Fruit fly (Drosophila melanogaster) whole organism, adult: ENCODE data around the gene Cul5.

Experiments used
- cic ChIP-seq: fragments of 200-800 bp; sonication (Bioruptor generic); optimal IDR thresholded peaks from 2 replicates; lab custom pipeline; 2017; ENCODE audit warnings: missing biosample characterization, mild to moderate bottlenecking, missing genetic modification characterization, moderate library complexity

The Cul5 gene

DNA sequence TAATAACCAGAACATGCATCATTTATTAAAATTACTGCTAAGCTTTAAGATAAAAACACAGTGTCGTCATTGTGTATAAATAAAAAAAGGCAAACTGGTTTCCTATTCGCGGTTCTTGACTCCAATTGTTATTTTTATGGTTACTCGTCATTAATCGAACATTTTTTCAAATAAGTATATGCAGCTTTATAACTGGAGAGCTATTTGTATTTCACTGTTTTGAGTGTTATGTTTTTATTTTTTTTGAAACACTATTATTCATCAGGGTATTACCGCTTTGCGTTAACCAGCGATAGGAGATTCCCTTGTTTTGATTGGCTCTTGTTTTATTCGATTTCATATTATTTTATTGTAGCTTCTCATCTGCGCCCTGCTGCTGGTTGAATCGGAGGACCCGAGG lies 51.6 kb downstream of the Cul5 start:
- no peak for TF ChIP-seq cic (GFP tag; lab: Kevin White, UChicago)
